Worm (Caenorhabditis elegans): ENCODE results near the gene clec-255.

DNA sequence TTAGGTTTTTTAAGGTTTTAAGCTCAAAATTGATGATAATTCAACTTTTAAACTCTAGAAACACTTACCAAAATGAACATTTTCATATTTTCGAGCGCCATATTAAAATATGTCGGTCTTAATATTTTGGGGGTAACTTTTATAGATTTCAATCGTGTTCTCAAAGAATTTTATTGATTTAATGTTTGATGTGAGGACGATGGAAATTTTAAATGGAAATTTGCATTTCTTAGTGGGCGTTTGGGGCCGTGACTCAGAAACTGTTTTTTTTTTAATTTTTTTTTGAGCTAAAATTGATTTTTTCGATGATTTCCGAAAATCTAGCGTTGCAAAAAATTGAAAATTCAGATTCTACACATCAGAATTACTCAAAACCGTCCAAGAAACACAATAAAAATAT lies 32.7 kb upstream of the clec-255 start, which contains the start of gene C54E10.10:
- TF ChIP-seq ttx-3 (tag; optimal IDR thresholded peaks at IDR 0.05), result no peak
- no peak for TF ChIP-seq ceh-6 (GFP tag; optimal IDR thresholded peaks at IDR 0.05)
- TF ChIP-seq dve-1 (tag; optimal IDR thresholded peaks at IDR 0.05), result no peak
- no peak for TF ChIP-seq ceh-45 (GFP tag; IDR thresholded peaks at IDR 0.05)
- no peak for TF ChIP-seq F13H6.1 (tag; optimal IDR thresholded peaks at IDR 0.05)
- TF ChIP-seq pros-1 (tag; optimal IDR thresholded peaks at IDR 0.05), result no peak
- TF ChIP-seq fkh-10 (GFP tag; optimal IDR thresholded peaks at IDR 0.05), result no peak
